Worm (Caenorhabditis elegans): Measurements from ENCODE around the gene F11A5.16.

F11A5.16 gene

ce11 chrV:16182110-16182509, 28.6 kb upstream of the F11A5.16 start, which contains the start of gene srz-13:
TSS of gene srz-13 (plus strand) at chrV:16182410.
- TF ChIP-seq flt-1 (GFP tag; IDR thresholded peaks at IDR 0.05) (no peak), med-1 (GFP tag; optimal IDR thresholded peaks at IDR 0.05; ENCODE audit: insufficient read depth) (no peak), klf-2 (GFP tag; conservative IDR thresholded peaks at IDR 0.05) (no peak), T22C8.4 (GFP tag; IDR thresholded peaks at IDR 0.05) (no peak), ztf-23 (GFP tag; IDR thresholded peaks at IDR 0.05) (no peak), ref-1 (GFP tag; conservative IDR thresholded peaks at IDR 0.05) (no peak), tab-1 (GFP tag; IDR thresholded peaks at IDR 0.05) (no peak), cog-1 (tag; optimal IDR thresholded peaks at IDR 0.05) (no peak), ztf-29 (GFP tag; IDR thresholded peaks at IDR 0.05) (no peak)

ce11 chrV:16182918-16183317, 27.8 kb upstream of the F11A5.16 start, which contains the start of gene srh-277:
TSS of gene srh-277 (plus strand) at chrV:16183218.
- TF ChIP-seq cog-1 (tag; optimal IDR thresholded peaks at IDR 0.05): no peak
- no peak for TF ChIP-seq ztf-23 (GFP tag; IDR thresholded peaks at IDR 0.05)
- TF ChIP-seq ref-1 (GFP tag; conservative IDR thresholded peaks at IDR 0.05): no peak
- no peak for TF ChIP-seq ztf-29 (GFP tag; IDR thresholded peaks at IDR 0.05)
- no peak for TF ChIP-seq T22C8.4 (GFP tag; IDR thresholded peaks at IDR 0.05)
- TF ChIP-seq tab-1 (GFP tag; IDR thresholded peaks at IDR 0.05): no peak
- no peak for TF ChIP-seq flt-1 (GFP tag; IDR thresholded peaks at IDR 0.05)
- no peak for TF ChIP-seq klf-2 (GFP tag; conservative IDR thresholded peaks at IDR 0.05)
- no peak for TF ChIP-seq med-1 (GFP tag; optimal IDR thresholded peaks at IDR 0.05; ENCODE audit: insufficient read depth)

ce11 chrV:16183357-16183756, 27.4 kb upstream of the F11A5.16 start, which contains the start of gene srz-14:
TSS of gene srz-14 (plus strand) at chrV:16183657.
- TF ChIP-seq ref-1 (GFP tag; conservative IDR thresholded peaks at IDR 0.05): no peak
- no peak for TF ChIP-seq tab-1 (GFP tag; IDR thresholded peaks at IDR 0.05)
- no peak for TF ChIP-seq med-1 (GFP tag; optimal IDR thresholded peaks at IDR 0.05; ENCODE audit: insufficient read depth)
- no peak for TF ChIP-seq ztf-29 (GFP tag; IDR thresholded peaks at IDR 0.05)
- TF ChIP-seq ztf-23 (GFP tag; IDR thresholded peaks at IDR 0.05): no peak
- TF ChIP-seq flt-1 (GFP tag; IDR thresholded peaks at IDR 0.05): no peak
- TF ChIP-seq T22C8.4 (GFP tag; IDR thresholded peaks at IDR 0.05): no peak
- TF ChIP-seq klf-2 (GFP tag; conservative IDR thresholded peaks at IDR 0.05): no peak
- TF ChIP-seq cog-1 (tag; optimal IDR thresholded peaks at IDR 0.05): no peak

- no peak for TF ChIP-seq T22C8.4 (GFP tag; IDR thresholded peaks at IDR 0.05)
- no peak for TF ChIP-seq med-1 (GFP tag; optimal IDR thresholded peaks at IDR 0.05; ENCODE audit: insufficient read depth)
- TF ChIP-seq ztf-23 (GFP tag; IDR thresholded peaks at IDR 0.05): no peak
- TF ChIP-seq flt-1 (GFP tag; IDR thresholded peaks at IDR 0.05): no peak
- TF ChIP-seq tab-1 (GFP tag; IDR thresholded peaks at IDR 0.05): no peak
- TF ChIP-seq klf-2 (GFP tag; conservative IDR thresholded peaks at IDR 0.05): no peak
- TF ChIP-seq ztf-29 (GFP tag; IDR thresholded peaks at IDR 0.05): no peak
- no peak for TF ChIP-seq ref-1 (GFP tag; conservative IDR thresholded peaks at IDR 0.05)
- no peak for TF ChIP-seq cog-1 (tag; optimal IDR thresholded peaks at IDR 0.05)
Observed at ce11 chrV:16190485-16190884, 20.3 kb upstream of the F11A5.16 start, which contains the start of gene srh-281. TSS of gene srh-281 (plus strand) at chrV:16190785.

ce11 chrV:16192114-16192513, 18.6 kb upstream of the F11A5.16 start, which contains the start of gene srh-279:
TSS of gene srh-279 (plus strand) at chrV:16192414.
- no peak for TF ChIP-seq med-1 (GFP tag; optimal IDR thresholded peaks at IDR 0.05; ENCODE audit: insufficient read depth)
- TF ChIP-seq ztf-23 (GFP tag; IDR thresholded peaks at IDR 0.05): no peak
- TF ChIP-seq T22C8.4 (GFP tag; IDR thresholded peaks at IDR 0.05): no peak
- no peak for TF ChIP-seq klf-2 (GFP tag; conservative IDR thresholded peaks at IDR 0.05)
- TF ChIP-seq ref-1 (GFP tag; conservative IDR thresholded peaks at IDR 0.05): no peak
- TF ChIP-seq cog-1 (tag; optimal IDR thresholded peaks at IDR 0.05): no peak
- TF ChIP-seq ztf-29 (GFP tag; IDR thresholded peaks at IDR 0.05): no peak
- no peak for TF ChIP-seq tab-1 (GFP tag; IDR thresholded peaks at IDR 0.05)

- TF ChIP-seq cog-1 (tag; optimal IDR thresholded peaks at IDR 0.05) (no peak), med-1 (GFP tag; optimal IDR thresholded peaks at IDR 0.05; ENCODE audit: insufficient read depth) (no peak), T22C8.4 (GFP tag; IDR thresholded peaks at IDR 0.05) (no peak), ztf-23 (GFP tag; IDR thresholded peaks at IDR 0.05) (no peak), flt-1 (GFP tag; IDR thresholded peaks at IDR 0.05) (no peak), ref-1 (GFP tag; conservative IDR thresholded peaks at IDR 0.05) (no peak), klf-2 (GFP tag; conservative IDR thresholded peaks at IDR 0.05) (no peak), ztf-29 (GFP tag; IDR thresholded peaks at IDR 0.05) (no peak), tab-1 (GFP tag; IDR thresholded peaks at IDR 0.05) (no peak)
Observed at ce11 chrV:16194639-16195038, 16.1 kb upstream of the F11A5.16 start, which contains the start of gene rabr-4. TSS of gene rabr-4 (plus strand) at chrV:16194939.

- TF ChIP-seq cog-1 (tag; optimal IDR thresholded peaks at IDR 0.05) (no peak), tab-1 (GFP tag; IDR thresholded peaks at IDR 0.05) (no peak), T22C8.4 (GFP tag; IDR thresholded peaks at IDR 0.05) (no peak), klf-2 (GFP tag; conservative IDR thresholded peaks at IDR 0.05) (no peak)
Observed at ce11 chrV:16195379-16195778, 15.4 kb upstream of the F11A5.16 start, which contains the start of gene rabr-3. TSS of gene rabr-3 (plus strand) at chrV:16195679.

ce11 chrV:16198016-16198415, 12.7 kb upstream of the F11A5.16 start, which contains the start of gene F11A5.5:
TSS of gene F11A5.5 (plus strand) at chrV:16198316.
- no peak for TF ChIP-seq med-1 (GFP tag; optimal IDR thresholded peaks at IDR 0.05; ENCODE audit: insufficient read depth)
- TF ChIP-seq ztf-29 (GFP tag; IDR thresholded peaks at IDR 0.05): no peak
- no peak for TF ChIP-seq tab-1 (GFP tag; IDR thresholded peaks at IDR 0.05)
- TF ChIP-seq T22C8.4 (GFP tag; IDR thresholded peaks at IDR 0.05): no peak
- TF ChIP-seq cog-1 (tag; optimal IDR thresholded peaks at IDR 0.05): no peak
- no peak for TF ChIP-seq klf-2 (GFP tag; conservative IDR thresholded peaks at IDR 0.05)
- no peak for TF ChIP-seq ztf-23 (GFP tag; IDR thresholded peaks at IDR 0.05)
- TF ChIP-seq ref-1 (GFP tag; conservative IDR thresholded peaks at IDR 0.05): no peak
- no peak for TF ChIP-seq flt-1 (GFP tag; IDR thresholded peaks at IDR 0.05)

- TF ChIP-seq ztf-23 (GFP tag; IDR thresholded peaks at IDR 0.05) (no peak), klf-2 (GFP tag; conservative IDR thresholded peaks at IDR 0.05) (no peak), ref-1 (GFP tag; conservative IDR thresholded peaks at IDR 0.05) (no peak), cog-1 (tag; optimal IDR thresholded peaks at IDR 0.05) (no peak), flt-1 (GFP tag; IDR thresholded peaks at IDR 0.05) (no peak), med-1 (GFP tag; optimal IDR thresholded peaks at IDR 0.05; ENCODE audit: insufficient read depth) (no peak), tab-1 (GFP tag; IDR thresholded peaks at IDR 0.05) (no peak), T22C8.4 (GFP tag; IDR thresholded peaks at IDR 0.05) (no peak), ztf-29 (GFP tag; IDR thresholded peaks at IDR 0.05) (no peak)
Observed at ce11 chrV:16201730-16202129, 9.0 kb upstream of the F11A5.16 start, which contains the start of gene F11A5.17. TSS of gene F11A5.17 (plus strand) at chrV:16202030.

Data from whole organism, midembryonic.